Worm (Caenorhabditis elegans): ENCODE data around the gene F56D2.5.

The F56D2.5 gene

DNA sequence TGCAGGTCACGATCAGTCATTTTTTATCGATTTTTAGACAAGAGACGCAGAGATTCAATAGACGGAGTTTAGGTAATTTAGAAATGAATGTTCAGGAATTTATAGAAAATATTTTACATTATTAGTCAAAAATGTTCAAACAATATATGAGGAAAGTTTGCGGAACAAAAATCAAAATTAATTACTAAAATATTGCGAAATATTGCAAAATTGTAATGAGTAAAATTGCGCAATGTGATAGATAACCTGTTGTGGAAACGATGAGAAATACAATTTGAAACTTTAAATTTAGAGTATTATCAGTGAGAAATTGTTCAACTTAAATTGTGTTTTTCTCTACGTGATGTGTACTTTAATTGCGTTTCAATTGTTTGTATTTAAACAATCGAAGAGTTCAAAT, at the start of gene F56D2.5:
Gene F56D2.5, minus strand, starts transcription at position 371 of the 400 bp plus-strand sequence.
- TF ChIP-seq flt-1 (GFP tag; IDR thresholded peaks at IDR 0.05) (no peak), ceh-13 (GFP tag; optimal IDR thresholded peaks at IDR 0.05) (no peak), B0310.2 (tag; optimal IDR thresholded peaks at IDR 0.05) (no peak), aly-1 (tag; optimal IDR thresholded peaks at IDR 0.05) (no peak), ets-7 (tag; optimal IDR thresholded peaks at IDR 0.05) (no peak), hnd-1 (tag; optimal IDR thresholded peaks at IDR 0.05) (no peak), ceh-36 (tag; optimal IDR thresholded peaks at IDR 0.05) (no peak), ama-1 (optimal IDR thresholded peaks at IDR 0.05) (no peak), hmg-4 (GFP tag; optimal IDR thresholded peaks at IDR 0.05) (no peak), F13C5.2 (tag; optimal IDR thresholded peaks at IDR 0.05) (no peak), hmbx-1 (tag; optimal IDR thresholded peaks at IDR 0.05) (no peak), scrt-1 (GFP tag; IDR thresholded peaks at IDR 0.05) (no peak), sea-1 (GFP tag; conservative IDR thresholded peaks at IDR 0.05) (no peak), pes-1 (GFP tag; IDR thresholded peaks at IDR 0.05) (no peak), tra-4 (tag; optimal IDR thresholded peaks at IDR 0.05) (no peak), tbx-11 (GFP tag; IDR thresholded peaks at IDR 0.05) (no peak)

- TF ChIP-seq ama-1 (optimal IDR thresholded peaks at IDR 0.05) (no peak), tra-4 (tag; optimal IDR thresholded peaks at IDR 0.05) (no peak), tbx-37 (GFP tag; conservative IDR thresholded peaks at IDR 0.05) (no peak), flt-1 (GFP tag; IDR thresholded peaks at IDR 0.05) (no peak), F13C5.2 (tag; optimal IDR thresholded peaks at IDR 0.05) (no peak), hmbx-1 (tag; optimal IDR thresholded peaks at IDR 0.05) (no peak), tbx-11 (GFP tag; IDR thresholded peaks at IDR 0.05) (no peak), aly-1 (tag; optimal IDR thresholded peaks at IDR 0.05) (no peak), sea-1 (GFP tag; conservative IDR thresholded peaks at IDR 0.05) (no peak), ceh-13 (GFP tag; optimal IDR thresholded peaks at IDR 0.05) (no peak), ets-7 (tag; optimal IDR thresholded peaks at IDR 0.05) (no peak), hnd-1 (tag; optimal IDR thresholded peaks at IDR 0.05) (no peak), scrt-1 (GFP tag; IDR thresholded peaks at IDR 0.05) (no peak)
Observed at ce11 chrIII:5630350-5630749, 49.1 kb upstream of the F56D2.5 start.

ce11 chrIII:5629225-5629624, 48.0 kb upstream of the F56D2.5 start:
- TF ChIP-seq B0310.2 (tag; optimal IDR thresholded peaks at IDR 0.05) (no peak), ceh-13 (GFP tag; optimal IDR thresholded peaks at IDR 0.05) (no peak), hmbx-1 (tag; optimal IDR thresholded peaks at IDR 0.05) (no peak), sea-1 (GFP tag; conservative IDR thresholded peaks at IDR 0.05) (no peak), ceh-36 (tag; optimal IDR thresholded peaks at IDR 0.05) (no peak)

ce11 chrIII:5624835-5625234, 43.6 kb upstream of the F56D2.5 start, which contains the start of gene daf-4:
Gene daf-4 (plus strand): TSS chrIII:5625135.
- no peak for TF ChIP-seq pes-1 (GFP tag; IDR thresholded peaks at IDR 0.05)
- TF ChIP-seq tbx-11 (GFP tag; IDR thresholded peaks at IDR 0.05): no peak
- no peak for TF ChIP-seq hnd-1 (tag; optimal IDR thresholded peaks at IDR 0.05)
- TF ChIP-seq F13C5.2 (tag; optimal IDR thresholded peaks at IDR 0.05): no peak
- TF ChIP-seq sea-1 (GFP tag; conservative IDR thresholded peaks at IDR 0.05): no peak
- no peak for TF ChIP-seq scrt-1 (GFP tag; IDR thresholded peaks at IDR 0.05)
- TF ChIP-seq hmg-4 (GFP tag; optimal IDR thresholded peaks at IDR 0.05): no peak
- no peak for TF ChIP-seq tbx-37 (GFP tag; conservative IDR thresholded peaks at IDR 0.05)
- no peak for TF ChIP-seq ama-1 (optimal IDR thresholded peaks at IDR 0.05)
- TF ChIP-seq aly-1 (tag; optimal IDR thresholded peaks at IDR 0.05): no peak
- no peak for TF ChIP-seq tra-4 (tag; optimal IDR thresholded peaks at IDR 0.05)

ce11 chrIII:5623418-5623817, 42.2 kb upstream of the F56D2.5 start:
- TF ChIP-seq tra-4 (tag; optimal IDR thresholded peaks at IDR 0.05) (no peak), scrt-1 (GFP tag; IDR thresholded peaks at IDR 0.05) (no peak), ets-7 (tag; optimal IDR thresholded peaks at IDR 0.05) (no peak), ceh-36 (tag; optimal IDR thresholded peaks at IDR 0.05) (no peak)

DNA sequence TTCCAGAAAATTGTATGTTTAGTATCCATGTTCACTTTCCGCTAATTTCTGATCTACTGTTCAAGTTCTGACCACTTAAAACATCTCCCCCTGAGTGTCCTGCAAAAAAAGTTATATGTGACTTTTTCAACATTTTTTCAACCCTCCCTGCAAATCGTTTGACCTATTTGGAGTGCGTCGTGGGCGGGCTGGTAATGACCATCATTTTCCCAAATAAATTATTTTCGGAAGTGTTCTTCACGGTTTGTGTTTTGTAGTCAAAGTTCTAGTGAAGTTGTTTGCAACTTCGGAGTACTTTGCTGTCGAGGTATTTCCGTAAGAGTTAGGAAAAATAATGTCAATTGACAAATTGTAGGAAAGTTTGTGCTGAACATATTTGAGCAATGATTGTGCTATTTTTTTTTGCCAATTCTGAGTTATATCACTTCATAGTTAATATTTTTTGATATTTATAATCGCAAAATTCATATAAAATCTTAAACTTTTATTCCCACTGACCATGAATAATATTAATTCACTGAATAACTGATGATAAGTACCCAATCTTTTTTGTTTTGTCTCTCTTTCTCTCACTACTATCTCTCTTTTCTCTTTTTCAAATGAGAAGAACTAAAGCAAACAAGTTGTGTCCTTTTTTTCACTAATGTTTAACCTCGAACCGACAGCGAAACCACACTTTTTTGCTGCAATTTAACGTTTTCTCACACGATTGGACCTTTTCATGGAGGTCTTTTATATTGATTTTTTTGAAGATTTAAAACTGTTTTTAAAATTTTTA, 41.2 kb upstream of the F56D2.5 start:
- TF ChIP-seq B0310.2 (tag; optimal IDR thresholded peaks at IDR 0.05): no peak
- TF ChIP-seq hmbx-1 (tag; optimal IDR thresholded peaks at IDR 0.05): no peak
- no peak for TF ChIP-seq ceh-13 (GFP tag; optimal IDR thresholded peaks at IDR 0.05)
- TF ChIP-seq sea-1 (GFP tag; conservative IDR thresholded peaks at IDR 0.05): no peak
- no peak for TF ChIP-seq scrt-1 (GFP tag; IDR thresholded peaks at IDR 0.05)
- no peak for TF ChIP-seq tbx-37 (GFP tag; conservative IDR thresholded peaks at IDR 0.05)
- no peak for TF ChIP-seq tbx-11 (GFP tag; IDR thresholded peaks at IDR 0.05)
- no peak for TF ChIP-seq hnd-1 (tag; optimal IDR thresholded peaks at IDR 0.05)
- TF ChIP-seq flt-1 (GFP tag; IDR thresholded peaks at IDR 0.05): no peak
- no peak for TF ChIP-seq F13C5.2 (tag; optimal IDR thresholded peaks at IDR 0.05)
- TF ChIP-seq hmg-4 (GFP tag; optimal IDR thresholded peaks at IDR 0.05): no peak
- no peak for TF ChIP-seq pes-1 (GFP tag; IDR thresholded peaks at IDR 0.05)
- TF ChIP-seq tra-4 (tag; optimal IDR thresholded peaks at IDR 0.05): no peak
- no peak for TF ChIP-seq ets-7 (tag; optimal IDR thresholded peaks at IDR 0.05)
- TF ChIP-seq aly-1 (tag; optimal IDR thresholded peaks at IDR 0.05): no peak
- no peak for TF ChIP-seq ama-1 (optimal IDR thresholded peaks at IDR 0.05)
- TF ChIP-seq ceh-36 (tag; optimal IDR thresholded peaks at IDR 0.05): no peak

DNA sequence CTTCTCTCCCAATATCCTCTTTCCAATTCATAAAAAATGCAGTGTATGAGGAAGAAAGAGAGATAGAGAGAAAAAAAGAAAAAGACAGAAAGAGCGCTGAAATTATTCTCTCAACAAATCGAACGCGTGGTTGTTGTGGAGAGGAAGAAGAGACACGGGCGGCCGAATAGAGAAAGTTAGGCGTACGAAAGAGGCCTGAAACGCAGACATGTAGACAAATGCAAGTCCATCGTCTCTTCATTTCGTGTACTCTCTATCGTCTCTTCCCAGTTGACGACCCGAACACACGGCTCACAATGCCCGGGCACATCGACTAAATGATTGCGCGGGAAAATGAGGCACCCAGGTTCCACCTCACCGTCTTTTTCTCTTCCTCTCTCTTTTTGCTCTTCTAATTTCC, 40.0 kb upstream of the F56D2.5 start:
- TF ChIP-seq hmbx-1 (tag; optimal IDR thresholded peaks at IDR 0.05): no peak
- TF ChIP-seq tbx-11 (GFP tag; IDR thresholded peaks at IDR 0.05): no peak
- peak; percentile 9 for TF ChIP-seq hmg-4 (GFP tag; optimal IDR thresholded peaks at IDR 0.05)
- no peak for TF ChIP-seq aly-1 (tag; optimal IDR thresholded peaks at IDR 0.05)
- TF ChIP-seq ama-1 (optimal IDR thresholded peaks at IDR 0.05): no peak
- peak; percentile 8 for TF ChIP-seq F13C5.2 (tag; optimal IDR thresholded peaks at IDR 0.05)

DNA sequence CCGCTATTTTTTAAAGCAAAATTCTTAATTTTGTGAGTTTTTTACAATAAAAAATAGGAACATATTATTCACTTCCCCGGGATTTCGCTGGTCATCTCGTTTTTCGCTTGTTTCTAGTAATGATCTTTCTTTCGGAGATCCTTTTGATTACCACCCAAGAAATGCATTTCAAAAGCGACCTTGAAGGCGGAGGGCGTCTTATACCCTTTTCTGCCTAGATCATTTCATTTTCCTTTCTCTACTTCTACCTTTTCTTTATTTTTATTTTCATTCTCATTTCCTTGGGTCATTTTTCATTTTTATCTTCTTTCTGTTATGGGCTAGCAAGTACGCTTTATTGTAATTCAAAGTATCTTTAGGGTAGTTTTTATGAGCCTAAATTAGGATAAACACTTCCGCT, 39.0 kb upstream of the F56D2.5 start:
- TF ChIP-seq sea-1 (GFP tag; conservative IDR thresholded peaks at IDR 0.05): no peak
- no peak for TF ChIP-seq B0310.2 (tag; optimal IDR thresholded peaks at IDR 0.05)
- no peak for TF ChIP-seq ets-7 (tag; optimal IDR thresholded peaks at IDR 0.05)
- TF ChIP-seq hnd-1 (tag; optimal IDR thresholded peaks at IDR 0.05): no peak
- no peak for TF ChIP-seq flt-1 (GFP tag; IDR thresholded peaks at IDR 0.05)
- no peak for TF ChIP-seq ceh-36 (tag; optimal IDR thresholded peaks at IDR 0.05)
- TF ChIP-seq hmbx-1 (tag; optimal IDR thresholded peaks at IDR 0.05): no peak
- no peak for TF ChIP-seq ama-1 (optimal IDR thresholded peaks at IDR 0.05)
- TF ChIP-seq scrt-1 (GFP tag; IDR thresholded peaks at IDR 0.05): no peak
- no peak for TF ChIP-seq tbx-11 (GFP tag; IDR thresholded peaks at IDR 0.05)
- TF ChIP-seq hmg-4 (GFP tag; optimal IDR thresholded peaks at IDR 0.05): no peak
- no peak for TF ChIP-seq aly-1 (tag; optimal IDR thresholded peaks at IDR 0.05)
- TF ChIP-seq ceh-13 (GFP tag; optimal IDR thresholded peaks at IDR 0.05): no peak
- TF ChIP-seq F13C5.2 (tag; optimal IDR thresholded peaks at IDR 0.05): no peak
- TF ChIP-seq tra-4 (tag; optimal IDR thresholded peaks at IDR 0.05): no peak

All from whole organism, early embryonic.